Fruit fly (Drosophila melanogaster) whole organism, embryonic: Measurements from ENCODE around the gene CG7739.

ENCODE experiments used
- Ada2b ChIP-seq: fragments of 200-800 bp; sonication (Bioruptor generic); IDR thresholded peaks from 2 replicates; pipeline ENCODE4 v1.3.6; 2022; ENCODE audit warnings: missing biosample characterization, missing genetic modification characterization
- Bdp1 ChIP-seq: fragments of 200-800 bp; sonication (Bioruptor generic); optimal IDR thresholded peaks from 3 replicates; lab custom pipeline; 2016; ENCODE audit warnings: missing biosample characterization, missing genetic modification characterization
- CG10543 ChIP-seq: fragments of 200-800 bp; sonication (Bioruptor generic); optimal IDR thresholded peaks from 3 replicates; lab custom pipeline; 2017; ENCODE audit warnings: missing biosample characterization, mild to moderate bottlenecking, missing genetic modification characterization, moderate library complexity
- CG10979 ChIP-seq: fragments of 200-800 bp; sonication (Bioruptor generic); optimal IDR thresholded peaks from 2 replicates; lab custom pipeline; 2018; ENCODE audit warnings: missing biosample characterization, mild to moderate bottlenecking, missing genetic modification characterization, moderate library complexity
- CG11456 ChIP-seq: fragments of 200-800 bp; sonication (Bioruptor generic); IDR thresholded peaks from 3 replicates; pipeline ENCODE4 v1.3.6; 2022; ENCODE audit warnings: missing biosample characterization, missing genetic modification characterization
- CG12769 ChIP-seq: fragments of 200-800 bp; sonication (Bioruptor generic); optimal IDR thresholded peaks from 2 replicates; lab custom pipeline; 2019; ENCODE audit warnings: missing biosample characterization, mild to moderate bottlenecking, missing genetic modification characterization, moderate library complexity
- CG13894 ChIP-seq: fragments of 200-800 bp; sonication (Bioruptor generic); optimal IDR thresholded peaks from 3 replicates; lab custom pipeline; 2018; ENCODE audit warnings: missing biosample characterization, mild to moderate bottlenecking, missing genetic modification characterization, moderate library complexity
- CG14667 ChIP-seq: fragments of 200-800 bp; sonication (Bioruptor generic); IDR thresholded peaks from 2 replicates; pipeline ENCODE4 v1.3.6; 2022; ENCODE audit warnings: missing biosample characterization, missing genetic modification characterization
- CG14710 ChIP-seq: fragments of 200-800 bp; sonication (Bioruptor generic); optimal IDR thresholded peaks from 3 replicates; lab custom pipeline; 2019; ENCODE audit warnings: missing biosample characterization, mild to moderate bottlenecking, missing genetic modification characterization, moderate library complexity
- CG15269 ChIP-seq: fragments of 200-800 bp; sonication (Bioruptor generic); optimal IDR thresholded peaks from 2 replicates; lab custom pipeline; 2018; ENCODE audit warnings: missing biosample characterization, mild to moderate bottlenecking, missing genetic modification characterization, moderate library complexity
- CG15514 ChIP-seq: fragments of 200-800 bp; sonication (Bioruptor generic); optimal IDR thresholded peaks from 3 replicates; lab custom pipeline; 2017; ENCODE audit warnings: missing biosample characterization, missing genetic modification characterization, mild to moderate bottlenecking, moderate library complexity, missing genetic modification reagents
- CG17829 ChIP-seq: fragments of 200-800 bp; optimal IDR thresholded peaks from 2 replicates; lab custom pipeline; 2019; ENCODE audit warnings: missing biosample characterization, mild to moderate bottlenecking, missing genetic modification characterization, moderate library complexity
- CG32532 ChIP-seq: fragments of 200-800 bp; sonication (Bioruptor generic); IDR thresholded peaks from 2 replicates; pipeline ENCODE4 v1.3.6; 2022; ENCODE audit warnings: missing biosample characterization, missing genetic modification characterization
- CG32767 ChIP-seq: fragments of 200-800 bp; sonication (Bioruptor generic); IDR thresholded peaks from 2 replicates; pipeline ENCODE4 v1.3.6; 2022; ENCODE audit warnings: missing biosample characterization, missing genetic modification characterization
- CG33557 ChIP-seq: fragments of 200-800 bp; sonication (Bioruptor generic); optimal IDR thresholded peaks from 2 replicates; lab custom pipeline; 2019; ENCODE audit warnings: missing biosample characterization, mild to moderate bottlenecking, missing genetic modification characterization, moderate library complexity
- CG3407 ChIP-seq: fragments of 200-800 bp; sonication (Bioruptor generic); optimal IDR thresholded peaks from 2 replicates; lab custom pipeline; 2018; ENCODE audit warnings: missing biosample characterization, mild to moderate bottlenecking, missing genetic modification characterization
- CG4707 ChIP-seq: fragments of 200-800 bp; sonication (Bioruptor generic); optimal IDR thresholded peaks from 2 replicates; lab custom pipeline; 2018; ENCODE audit warnings: missing biosample characterization, mild to moderate bottlenecking, missing genetic modification characterization, moderate library complexity
- CG7357 ChIP-seq: fragments of 200-800 bp; sonication (Bioruptor generic); IDR thresholded peaks from 3 replicates; pipeline ENCODE4 v1.3.6; 2022; ENCODE audit warnings: missing biosample characterization, missing genetic modification characterization
- CG8089 ChIP-seq: fragments of 200-800 bp; sonication (Bioruptor generic); optimal IDR thresholded peaks from 3 replicates; lab custom pipeline; 2016; ENCODE audit warnings: missing biosample characterization, missing genetic modification characterization
- CG8359 ChIP-seq: fragments of 200-800 bp; sonication (Bioruptor generic); optimal IDR thresholded peaks from 2 replicates; lab custom pipeline; 2017; ENCODE audit warnings: missing biosample characterization, mild to moderate bottlenecking, missing genetic modification characterization, borderline replicate concordance
- Ets97D ChIP-seq: fragments of 200-800 bp; sonication (Bioruptor generic); optimal IDR thresholded peaks from 3 replicates; lab custom pipeline; 2016; ENCODE audit warnings: missing biosample characterization, missing genetic modification characterization
- Fer2 ChIP-seq: fragments of 200-800 bp; sonication (Bioruptor generic); optimal IDR thresholded peaks from 2 replicates; lab custom pipeline; 2018; ENCODE audit warnings: missing biosample characterization, mild to moderate bottlenecking, missing genetic modification characterization, moderate library complexity
- H15 ChIP-seq: fragments of 200-800 bp; sonication (Bioruptor generic); IDR thresholded peaks from 3 replicates; pipeline ENCODE4 v1.3.6; 2022; ENCODE audit warnings: missing biosample characterization, missing genetic modification characterization
- Hand ChIP-seq: fragments of 200-800 bp; sonication (Bioruptor generic); optimal IDR thresholded peaks from 2 replicates; lab custom pipeline; 2017; ENCODE audit warnings: mild to moderate bottlenecking, missing biosample characterization, missing genetic modification reagents, missing genetic modification characterization
- Lim3 ChIP-seq: fragments of 200-800 bp; sonication (Bioruptor generic); IDR thresholded peaks from 2 replicates; pipeline ENCODE4 v1.3.6; 2022; ENCODE audit warnings: missing biosample characterization, missing genetic modification characterization
- Med ChIP-seq: fragments of 200-800 bp; sonication (Bioruptor generic); peaks from one replicate; lab custom pipeline; 2016; ENCODE audit warnings: missing biosample characterization, missing genetic modification characterization, mild to moderate bottlenecking, inconsistent platforms, moderate library complexity
- Meics ChIP-seq: fragments of 200-800 bp; sonication (Bioruptor generic); optimal IDR thresholded peaks from 2 replicates; lab custom pipeline; 2017; ENCODE audit warnings: missing biosample characterization, mild to moderate bottlenecking, missing genetic modification characterization
- Poxn ChIP-seq: fragments of 200-800 bp; sonication (Bioruptor generic); IDR thresholded peaks from 2 replicates; pipeline ENCODE4 v1.3.6; 2022; ENCODE audit warnings: missing biosample characterization, missing genetic modification characterization
- Ravus ChIP-seq: fragments of 200-800 bp; sonication (Bioruptor generic); IDR thresholded peaks from 2 replicates; pipeline ENCODE4 v1.3.6; 2022; ENCODE audit warnings: missing biosample characterization, missing genetic modification characterization
- Sox100B ChIP-seq: fragments of 200-800 bp; sonication (Bioruptor generic); optimal IDR thresholded peaks from 3 replicates; lab custom pipeline; 2018; ENCODE audit warnings: missing biosample characterization, mild to moderate bottlenecking, missing genetic modification characterization
- al ChIP-seq: fragments of 200-800 bp; sonication (Bioruptor generic); IDR thresholded peaks from 2 replicates; pipeline ENCODE4 v1.3.6; 2022; ENCODE audit warnings: missing biosample characterization, missing genetic modification characterization
- btn ChIP-seq: fragments of 200-800 bp; sonication (Bioruptor generic); optimal IDR thresholded peaks from 2 replicates; lab custom pipeline; 2016; ENCODE audit warnings: missing biosample characterization, missing genetic modification characterization
- crp ChIP-seq, 2 experiments: fragments of 200-800 bp; sonication (Bioruptor generic); optimal IDR thresholded peaks; 2 replicates in 1 of 2; 3 replicates in 1 of 2; lab custom pipeline; 2017; ENCODE audit warnings: missing biosample characterization in 2 of 2, missing genetic modification characterization in 2 of 2, mild to moderate bottlenecking in 1 of 2, moderate library complexity in 1 of 2
- ems ChIP-seq: fragments of 200-800 bp; sonication (Bioruptor generic); optimal IDR thresholded peaks from 3 replicates; lab custom pipeline; 2016; ENCODE audit warnings: missing biosample characterization, missing genetic modification characterization
- fd64A ChIP-seq: fragments of 200-800 bp; sonication (Bioruptor generic); optimal IDR thresholded peaks from 3 replicates; lab custom pipeline; 2018; ENCODE audit warnings: missing biosample characterization, mild to moderate bottlenecking, missing genetic modification characterization
- fd96Cb ChIP-seq: fragments of 200-800 bp; sonication (Bioruptor generic); optimal IDR thresholded peaks from 2 replicates; lab custom pipeline; 2018; ENCODE audit warnings: missing biosample characterization, mild to moderate bottlenecking, missing genetic modification characterization, moderate library complexity
- gcm ChIP-seq: fragments of 200-800 bp; sonication (Bioruptor generic); optimal IDR thresholded peaks from 2 replicates; lab custom pipeline; 2019; ENCODE audit warnings: missing biosample characterization, mild to moderate bottlenecking, missing genetic modification characterization, moderate library complexity
- gsb-n ChIP-seq: fragments of 200-800 bp; sonication (Bioruptor generic); optimal IDR thresholded peaks from 3 replicates; lab custom pipeline; 2018; ENCODE audit warnings: missing biosample characterization, mild to moderate bottlenecking, missing genetic modification characterization
- h ChIP-seq: fragments of >200 bp; optimal IDR thresholded peaks from 2 replicates; lab custom pipeline; 2017
- inv ChIP-seq: fragments of 200-800 bp; sonication (Bioruptor generic); IDR thresholded peaks from 2 replicates; pipeline ENCODE4 v1.3.6; 2022; ENCODE audit warnings: missing biosample characterization, missing genetic modification characterization; ENCODE audit not compliant: partially characterized antibody
- jing ChIP-seq: fragments of 200-800 bp; sonication (Bioruptor generic); optimal IDR thresholded peaks from 2 replicates; lab custom pipeline; 2018; ENCODE audit warnings: missing biosample characterization, mild to moderate bottlenecking, missing genetic modification characterization
- lab ChIP-seq: fragments of 200-800 bp; sonication (Bioruptor generic); optimal IDR thresholded peaks from 3 replicates; lab custom pipeline; 2017; ENCODE audit warnings: missing biosample characterization, missing genetic modification characterization, mild to moderate bottlenecking, moderate library complexity, missing genetic modification reagents
- lmd ChIP-seq: fragments of 200-800 bp; sonication (Bioruptor generic); IDR thresholded peaks from 2 replicates; pipeline ENCODE4 v1.3.6; 2022; ENCODE audit warnings: missing biosample characterization, missing genetic modification characterization
- nerfin-1 ChIP-seq: fragments of 200-800 bp; sonication (Bioruptor generic); optimal IDR thresholded peaks from 3 replicates; lab custom pipeline; 2019; ENCODE audit warnings: missing biosample characterization, mild to moderate bottlenecking, missing genetic modification characterization, moderate library complexity
- onecut ChIP-seq: fragments of 200-800 bp; sonication (Bioruptor generic); IDR thresholded peaks from 2 replicates; pipeline ENCODE4 v1.3.6; 2022; ENCODE audit warnings: missing biosample characterization, missing genetic modification characterization
- repo ChIP-seq: fragments of 200-800 bp; sonication (Bioruptor generic); optimal IDR thresholded peaks from 2 replicates; lab custom pipeline; 2016; ENCODE audit warnings: missing biosample characterization, missing genetic modification characterization
- rib ChIP-seq: fragments of 200-800 bp; sonication (Bioruptor generic); IDR thresholded peaks from 2 replicates; pipeline ENCODE4 v1.3.6; 2022; ENCODE audit warnings: missing biosample characterization, missing genetic modification characterization
- sens ChIP-seq: fragments of 200-800 bp; sonication (Bioruptor generic); peaks from one replicate; lab custom pipeline; 2016; ENCODE audit warnings: missing biosample characterization, missing genetic modification characterization
- stc ChIP-seq: fragments of 200-800 bp; sonication (Bioruptor generic); IDR thresholded peaks from 2 replicates; pipeline ENCODE4 v1.3.6; 2022; ENCODE audit warnings: missing biosample characterization, missing genetic modification characterization

CG7739 gene

DNA sequence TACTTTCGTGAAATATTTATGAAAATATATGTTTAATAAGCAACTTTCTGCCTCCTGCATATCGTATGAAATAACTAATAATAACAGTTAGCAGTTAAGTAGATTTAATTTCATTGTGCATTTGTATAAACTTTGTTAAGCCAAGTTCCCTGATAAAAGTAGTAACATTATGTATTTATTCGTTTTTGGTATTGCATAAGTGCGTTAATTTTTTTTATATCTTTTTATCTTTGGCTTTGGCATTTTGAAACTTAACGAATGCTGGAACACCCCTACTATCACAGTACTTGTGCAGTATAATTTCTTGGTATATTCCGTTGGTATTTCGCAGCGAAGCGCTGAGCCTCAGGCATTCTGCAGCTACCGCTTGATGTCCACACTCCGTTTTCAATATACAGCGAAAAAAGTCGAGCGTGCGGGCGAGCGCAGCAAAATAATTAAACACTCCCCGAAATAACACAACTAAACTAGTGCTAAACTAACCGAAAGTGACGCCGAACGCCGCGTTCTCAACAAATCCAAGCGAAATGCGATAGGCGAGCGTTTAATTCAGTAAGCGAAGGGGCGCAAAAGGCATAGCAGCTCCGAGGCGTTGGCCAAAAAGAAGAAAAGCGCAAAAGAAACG is 25.8 kb upstream of the CG7739 start, which contains the start of gene RhoGAP71E (continued):
- TF ChIP-seq Fer2 (tag; lab: Kevin White, UChicago) (peak; percentile 40), CG8089 (GFP tag; lab: Kevin White, UChicago) (peak; percentile 4), CG12769 (tag; lab: Kevin White, UChicago) (peak; percentile 21), Ada2b (GFP tag; lab: Robert Waterston, UW) (0 out of 2 replicates have a peak, but pooled peaks have one; percentile 51), CG7357 (no peak), Ets97D (GFP tag; lab: Kevin White, UChicago) (peak; percentile 5), Meics (GFP tag; lab: Kevin White, UChicago) (peak; percentile 62), lab (GFP tag; lab: Kevin White, UChicago) (peak; percentile 64), CG11456 (0 out of 3 replicates have a peak, but pooled peaks have one; percentile 54), CG14667 (GFP tag; lab: Robert Waterston, UW) (0 out of 2 replicates have a peak, but pooled peaks have one; percentile 23), CG32532 (GFP tag; lab: Robert Waterston, UW) (peak; percentile 79), gcm (GFP tag; lab: Kevin White, UChicago) (peak; percentile 51), h (lab: Kevin White, UChicago) (no peak), inv (GFP tag; lab: Robert Waterston, UW) (no peak), CG33557 (GFP tag; lab: Kevin White, UChicago) (no peak), Med (GFP tag; lab: Kevin White, UChicago) (peak; percentile 91), CG8359 (GFP tag; lab: Kevin White, UChicago) (peak; percentile 26), Ravus (no peak), fd96Cb (tag; lab: Kevin White, UChicago) (peak; percentile 31), CG15514 (GFP tag; lab: Kevin White, UChicago) (peak; percentile 62), onecut (peak; percentile 46), repo (GFP tag; lab: Kevin White, UChicago) (peak; percentile 28), stc (GFP tag; lab: Robert Waterston, UW) (peak; percentile 51; the same call in 1 of the 2 replicates), fd64A (GFP tag; lab: Kevin White, UChicago) (peak; percentile 10), CG3407 (GFP tag; lab: Kevin White, UChicago) (no peak), Sox100B (peak; percentile 67), btn (GFP tag; lab: Kevin White, UChicago) (no peak), gsb-n (peak; percentile 6), nerfin-1 (tag; lab: Kevin White, UChicago) (peak; percentile 31), jing (GFP tag; lab: Kevin White, UChicago) (no peak), rib (peak; percentile 54), CG32767 (GFP tag; lab: Robert Waterston, UW) (peak; percentile 19; the same call in 1 of the 2 replicates), Lim3 (GFP tag; lab: Robert Waterston, UW) (no peak), CG14710 (peak; percentile 40), Bdp1 (GFP tag; lab: Kevin White, UChicago) (no peak), CG10979 (peak; percentile 28), CG13894 (peak; percentile 59), CG4707 (GFP tag; lab: Kevin White, UChicago) (peak; percentile 51), Poxn (no peak), H15 (no peak), crp (GFP tag; optimal IDR thresholded peaks at IDR 0.05; lab: Kevin White, UChicago) (no peak), lmd (peak; percentile 32; the same call in 1 of the 2 replicates), CG15269 (tag; lab: Kevin White, UChicago) (peak; percentile 34), CG10543 (peak; percentile 54), al (peak; percentile 51; the same call in 1 of the 2 replicates), ems (GFP tag; lab: Kevin White, UChicago) (no peak), sens (GFP tag; lab: Kevin White, UChicago) (peak; percentile 84), CG17829 (tag; lab: Kevin White, UChicago) (peak; percentile 73), Hand (peak; percentile 18)
